Worm (Caenorhabditis elegans) whole organism, L4 larva: Measurements from ENCODE around the gene rap-1.

ENCODE experiments used
- cey-2 ChIP-seq: sonication (generic microtip); optimal IDR thresholded peaks from 3 replicates; lab custom pipeline; 2017; ENCODE audit warnings: missing genetic modification characterization, mild to moderate bottlenecking, missing compliant biosample characterization, antibody characterized with exemption, borderline replicate concordance; ENCODE audit not compliant: insufficient read depth
- set-16 ChIP-seq: fragments of 200-800 bp; sonication (Bioruptor generic); IDR thresholded peaks from 2 replicates; pipeline ENCODE4 v1.3.6; 2022; ENCODE audit warnings: missing genetic modification reagents, missing genetic modification characterization, missing compliant biosample characterization
- zag-1 ChIP-seq: fragments of 150-350 bp; optimal IDR thresholded peaks from 2 replicates; lab custom pipeline; 2014; ENCODE audit warnings: missing biosample characterization, missing genetic modification characterization
- ztf-11 ChIP-seq: fragments of 150-350 bp; optimal IDR thresholded peaks from 2 replicates; lab custom pipeline; 2014; ENCODE audit warnings: missing biosample characterization, missing genetic modification characterization

- TF ChIP-seq zag-1, result no peak
- no peak for TF ChIP-seq ztf-11 (tag; lab: Kevin White, UChicago)
- TF ChIP-seq set-16 (GFP tag; lab: Robert Waterston, UW), result no peak
- no peak for TF ChIP-seq cey-2 (tag; lab: Kevin White, UChicago)
Measured at ce11 chrIV:8872958-8873357, 45.7 kb downstream of the rap-1 start, which contains the start of gene C09G9.3.
